Worm (Caenorhabditis elegans) whole organism, L1 larva: ENCODE results near the gene Y43F8C.17.

Source experiments
- C34B4.2 ChIP-seq: sonication (generic microtip); optimal IDR thresholded peaks from 2 replicates; lab custom pipeline; 2017; ENCODE audit warnings: mild to moderate bottlenecking, missing genetic modification characterization, missing compliant biosample characterization
- F16B12.6 ChIP-seq: fragments of 150-350 bp; optimal IDR thresholded peaks from 2 replicates; lab custom pipeline; 2014; ENCODE audit warnings: missing biosample characterization, missing genetic modification characterization
- aly-2 ChIP-seq: fragments of 150-350 bp; optimal IDR thresholded peaks from 2 replicates; lab custom pipeline; 2014; ENCODE audit warnings: missing biosample characterization, missing genetic modification characterization
- blmp-1 ChIP-seq: fragments of 150-350 bp; optimal IDR thresholded peaks from 2 replicates; lab custom pipeline; 2014; ENCODE audit warnings: missing biosample characterization, missing genetic modification characterization
- ceh-8 ChIP-seq: fragments of 200-800 bp; sonication (Bioruptor generic); optimal IDR thresholded peaks from 2 replicates; lab custom pipeline; 2018; ENCODE audit warnings: mild to moderate bottlenecking, missing genetic modification characterization, moderate library complexity, missing compliant biosample characterization
- ceh-82 ChIP-seq, 3 experiments: fragments of 150-350 bp in 1 of 3; sonication (generic microtip) in 2 of 3; optimal IDR thresholded peaks; 2 replicates each; lab custom pipeline; 2014 to 2017; ENCODE audit warnings: missing biosample characterization in 3 of 3, missing genetic modification characterization in 3 of 3
- ceh-90 ChIP-seq: sonication (generic microtip); optimal IDR thresholded peaks from 2 replicates; lab custom pipeline; 2016; ENCODE audit warnings: missing genetic modification characterization, missing compliant biosample characterization
- dsc-1 ChIP-seq: sonication (generic microtip); optimal IDR thresholded peaks from 2 replicates; lab custom pipeline; 2016; ENCODE audit warnings: mild to moderate bottlenecking, missing genetic modification characterization, missing compliant biosample characterization
- efl-1 ChIP-seq, 4 experiments: fragments of 150-350 bp; optimal IDR thresholded peaks in 3 of 4; peaks in 1 of 4; 1 replicate in 1 of 4; 2 replicates in 3 of 4; lab custom pipeline; 2014; ENCODE audit warnings: missing biosample characterization in 2 of 4, missing genetic modification characterization in 2 of 4, missing genetic modification reagents in 2 of 4
- efl-3 ChIP-seq: fragments of 200-800 bp; sonication (Bioruptor generic); optimal IDR thresholded peaks from 2 replicates; lab custom pipeline; 2018; ENCODE audit warnings: mild to moderate bottlenecking, missing genetic modification characterization, missing compliant biosample characterization
- elt-2 ChIP-seq: sonication (generic microtip); optimal IDR thresholded peaks from 2 replicates; lab custom pipeline; 2016; ENCODE audit warnings: missing genetic modification characterization, mild to moderate bottlenecking, inconsistent platforms, missing compliant biosample characterization, missing genetic modification reagents
- elt-3 ChIP-seq, 6 experiments: fragments of 150-350 bp in 1 of 6; sonication (generic microtip); optimal IDR thresholded peaks; 2 replicates each; lab custom pipeline; 2017 to 2018; ENCODE audit warnings: missing biosample characterization in 6 of 6, missing genetic modification characterization in 6 of 6, inconsistent platforms in 1 of 6
- fkh-10 ChIP-seq: sonication (generic microtip); optimal IDR thresholded peaks from 2 replicates; lab custom pipeline; 2017; ENCODE audit warnings: missing biosample characterization, missing genetic modification reagents, missing genetic modification characterization
- grh-1 ChIP-seq: fragments of 200-800 bp; sonication (Bioruptor generic); IDR thresholded peaks from 2 replicates; pipeline ENCODE4 v1.3.6; 2022; ENCODE audit warnings: missing genetic modification reagents, missing genetic modification characterization, missing compliant biosample characterization
- hlh-17 ChIP-seq: fragments of 200-800 bp; sonication (Bioruptor generic); optimal IDR thresholded peaks from 2 replicates; lab custom pipeline; 2018; ENCODE audit warnings: missing genetic modification characterization, mild to moderate bottlenecking, missing compliant biosample characterization, moderate library complexity, borderline replicate concordance
- isw-1 ChIP-seq: fragments of 200-800 bp; sonication (Bioruptor generic); IDR thresholded peaks from 2 replicates; pipeline ENCODE4 v1.3.6; 2022; ENCODE audit warnings: missing genetic modification characterization, missing compliant biosample characterization
- jun-1 ChIP-seq: fragments of 150-350 bp; optimal IDR thresholded peaks from 2 replicates; lab custom pipeline; 2014; ENCODE audit warnings: missing biosample characterization, missing genetic modification reagents, missing genetic modification characterization
- lin-13 ChIP-seq: fragments of 150-350 bp; optimal IDR thresholded peaks from 2 replicates; lab custom pipeline; 2014; ENCODE audit warnings: missing biosample characterization, missing genetic modification reagents, missing genetic modification characterization
- lin-14 ChIP-seq: fragments of 200-800 bp; sonication (Bioruptor generic); optimal IDR thresholded peaks from 2 replicates; lab custom pipeline; 2018; ENCODE audit warnings: mild to moderate bottlenecking, missing genetic modification characterization, moderate library complexity, missing compliant biosample characterization
- lin-39 ChIP-seq: fragments of 150-350 bp; optimal IDR thresholded peaks from 2 replicates; lab custom pipeline; 2014; ENCODE audit warnings: missing biosample characterization, missing genetic modification reagents, missing genetic modification characterization
- mab-9 ChIP-seq: fragments of 200-800 bp; sonication (Bioruptor generic); IDR thresholded peaks from 2 replicates; pipeline ENCODE4 v1.3.6; 2022; ENCODE audit warnings: missing genetic modification reagents, missing genetic modification characterization, missing compliant biosample characterization
- mef-2 ChIP-seq: fragments of 150-350 bp; optimal IDR thresholded peaks from 2 replicates; lab custom pipeline; 2014; ENCODE audit warnings: missing biosample characterization, missing genetic modification characterization
- mep-1 ChIP-seq: fragments of 150-350 bp; optimal IDR thresholded peaks from 2 replicates; lab custom pipeline; 2014; ENCODE audit warnings: missing biosample characterization, missing genetic modification characterization
- nhr-20 ChIP-seq: sonication (generic microtip); optimal IDR thresholded peaks from 2 replicates; lab custom pipeline; 2016; ENCODE audit warnings: mild to moderate bottlenecking, missing genetic modification characterization, missing compliant biosample characterization
- nhr-28 ChIP-seq: fragments of 150-350 bp; optimal IDR thresholded peaks from 2 replicates; lab custom pipeline; 2014; ENCODE audit warnings: missing biosample characterization, missing genetic modification characterization
- nhr-77 ChIP-seq: fragments of 150-350 bp; optimal IDR thresholded peaks from 2 replicates; lab custom pipeline; 2014; ENCODE audit warnings: missing biosample characterization, missing genetic modification characterization
- nhr-84 ChIP-seq: sonication (generic microtip); optimal IDR thresholded peaks from 2 replicates; lab custom pipeline; 2017; ENCODE audit warnings: missing biosample characterization, missing genetic modification characterization
- nhr-85 ChIP-seq: sonication (generic microtip); peaks from one replicate; lab custom pipeline; 2016; ENCODE audit warnings: missing genetic modification characterization, inconsistent platforms, missing compliant biosample characterization
- nhr-90 ChIP-seq: sonication (generic microtip); optimal IDR thresholded peaks from 2 replicates; lab custom pipeline; 2016; ENCODE audit warnings: mild to moderate bottlenecking, missing genetic modification characterization, missing compliant biosample characterization; ENCODE audit not compliant: poor library complexity
- pax-3 ChIP-seq: fragments of 200-800 bp; sonication (Bioruptor generic); optimal IDR thresholded peaks from 2 replicates; lab custom pipeline; 2018; ENCODE audit warnings: mild to moderate bottlenecking, missing genetic modification characterization, moderate library complexity, missing compliant biosample characterization
- skn-1 ChIP-seq: fragments of 150-350 bp; optimal IDR thresholded peaks from 2 replicates; lab custom pipeline; 2014; ENCODE audit warnings: missing biosample characterization, missing genetic modification characterization
- sox-4 ChIP-seq: sonication (generic microtip); optimal IDR thresholded peaks from 2 replicates; lab custom pipeline; 2016; ENCODE audit warnings: missing genetic modification characterization, missing compliant biosample characterization
- sptf-1 ChIP-seq: fragments of 150-350 bp; optimal IDR thresholded peaks from 2 replicates; lab custom pipeline; 2014; ENCODE audit warnings: missing biosample characterization, missing genetic modification characterization
- sup-37 ChIP-seq: fragments of 200-800 bp; sonication (Bioruptor generic); optimal IDR thresholded peaks from 2 replicates; lab custom pipeline; 2018; ENCODE audit warnings: mild to moderate bottlenecking, missing genetic modification characterization, missing compliant biosample characterization
- tbx-2 ChIP-seq: sonication (generic microtip); optimal IDR thresholded peaks from 2 replicates; lab custom pipeline; 2016; ENCODE audit warnings: missing genetic modification characterization, missing compliant biosample characterization
- tlp-1 ChIP-seq: fragments of 150-350 bp; optimal IDR thresholded peaks from 2 replicates; lab custom pipeline; 2014; ENCODE audit warnings: missing biosample characterization, missing genetic modification characterization
- unc-62 ChIP-seq: fragments of 150-350 bp; optimal IDR thresholded peaks from 2 replicates; lab custom pipeline; 2014; ENCODE audit warnings: missing biosample characterization, missing genetic modification reagents, missing genetic modification characterization
- unc-98 ChIP-seq: fragments of 200-800 bp; sonication (Bioruptor generic); IDR thresholded peaks from 2 replicates; pipeline ENCODE4 v1.3.6; 2022; ENCODE audit warnings: missing genetic modification characterization, missing compliant biosample characterization
- vab-15 ChIP-seq: sonication (generic microtip); optimal IDR thresholded peaks from 2 replicates; lab custom pipeline; 2017; ENCODE audit warnings: missing genotype, mild to moderate bottlenecking, missing genetic modification characterization, missing compliant biosample characterization
- zag-1 ChIP-seq: fragments of 150-350 bp; optimal IDR thresholded peaks from 2 replicates; lab custom pipeline; 2014; ENCODE audit warnings: missing biosample characterization, missing genetic modification characterization
- zip-4 ChIP-seq: fragments of 200-800 bp; sonication (Bioruptor generic); optimal IDR thresholded peaks from 2 replicates; lab custom pipeline; 2018; ENCODE audit warnings: mild to moderate bottlenecking, missing genetic modification characterization, moderate library complexity, missing compliant biosample characterization
- ztf-11 ChIP-seq, 2 experiments: sonication (generic microtip); optimal IDR thresholded peaks; 2 replicates each; lab custom pipeline; 2016 to 2017; ENCODE audit warnings: missing genetic modification characterization in 2 of 2, missing biosample characterization in 1 of 2, missing compliant biosample characterization in 1 of 2

Gene Y43F8C.17

ce11 chrV:19743305-19743704, 27.4 kb downstream of the Y43F8C.17 start, which contains the start of gene W04E12.4:
Gene W04E12.4, plus strand, starts transcription at chrV:19743605.
- TF ChIP-seq hlh-17 (GFP tag; lab: Kevin White, UChicago) (no peak), sptf-1 (tag; lab: Kevin White, UChicago) (no peak), jun-1 (no peak), ceh-8 (no peak), nhr-90 (tag; lab: Kevin White, UChicago) (no peak), nhr-20 (tag; lab: Kevin White, UChicago) (no peak), C34B4.2 (tag; lab: Kevin White, UChicago) (no peak), vab-15 (tag; lab: Kevin White, UChicago) (no peak), tbx-2 (tag; lab: Kevin White, UChicago) (no peak), ceh-82 (tag; optimal IDR thresholded peaks at IDR 0.05; lab: Kevin White, UChicago) (no peak), lin-39 (tag; lab: Kevin White, UChicago) (no peak), lin-13 (GFP tag; lab: Kevin White, UChicago) (no peak), mab-9 (GFP tag; lab: Robert Waterston, UW) (no peak), elt-2 (tag; lab: Kevin White, UChicago) (no peak), nhr-84 (no peak), ztf-11 (tag; optimal IDR thresholded peaks at IDR 0.05; lab: Kevin White, UChicago) (no peak), nhr-28 (no peak)

- no peak for TF ChIP-seq F16B12.6 (tag; lab: Kevin White, UChicago)
- peak; percentile 11 for TF ChIP-seq nhr-85
These were observed 27.8 kb downstream of the Y43F8C.17 start for ce11 chrV:19743794-19744193.

- no peak for TF ChIP-seq tbx-2 (tag; lab: Kevin White, UChicago)
- TF ChIP-seq unc-98 (GFP tag; lab: Robert Waterston, UW), result no peak
- TF ChIP-seq isw-1 (GFP tag; lab: Robert Waterston, UW), result no peak
- TF ChIP-seq zip-4 (GFP tag; lab: Kevin White, UChicago), result no peak
- TF ChIP-seq mef-2 (tag; lab: Kevin White, UChicago), result no peak
- TF ChIP-seq fkh-10 (GFP tag; lab: Kevin White, UChicago), result no peak
- TF ChIP-seq elt-2 (tag; lab: Kevin White, UChicago), result no peak
- TF ChIP-seq aly-2 (tag; lab: Kevin White, UChicago), result no peak
- TF ChIP-seq zag-1 (tag; lab: Kevin White, UChicago), result no peak
- no peak for TF ChIP-seq mep-1 (tag; lab: Kevin White, UChicago)
- TF ChIP-seq sox-4, result no peak
- no peak for TF ChIP-seq tlp-1
- no peak for TF ChIP-seq sptf-1 (tag; lab: Kevin White, UChicago)
- no peak for TF ChIP-seq hlh-17 (GFP tag; lab: Kevin White, UChicago)
- no peak for TF ChIP-seq sup-37 (GFP tag; lab: Kevin White, UChicago)
- TF ChIP-seq skn-1 (tag; lab: Kevin White, UChicago), result no peak
- no peak for TF ChIP-seq dsc-1 (tag; lab: Kevin White, UChicago)
These were observed 28.3 kb downstream of the Y43F8C.17 start for ce11 chrV:19744210-19744609.

ce11 chrV:19745852-19746251, 29.9 kb downstream of the Y43F8C.17 start, which contains the start of gene W04E12.5:
Gene W04E12.5, plus strand, starts transcription at chrV:19746152.
- TF ChIP-seq blmp-1 (no peak), efl-1 (optimal IDR thresholded peaks at IDR 0.05; lab: Kevin White, UChicago) (no peak), efl-1 (GFP tag; optimal IDR thresholded peaks at IDR 0.05 in 1 of 2; lab: Kevin White, UChicago) (no peak), lin-14 (GFP tag; lab: Kevin White, UChicago) (no peak), efl-3 (GFP tag; lab: Kevin White, UChicago) (no peak), unc-62 (GFP tag; lab: Kevin White, UChicago) (no peak), tlp-1 (no peak), elt-3 (tag; optimal IDR thresholded peaks at IDR 0.05; lab: Kevin White, UChicago) (no peak), grh-1 (GFP tag; lab: Robert Waterston, UW) (no peak), pax-3 (tag; lab: Kevin White, UChicago) (no peak), ceh-90 (tag; lab: Kevin White, UChicago) (no peak), nhr-77 (tag; lab: Kevin White, UChicago) (no peak)
